Worm (Caenorhabditis elegans) whole organism, L4 larva: Measurements from ENCODE around the gene Y45F10B.8.

Experiments used
- aly-2 ChIP-seq: sonication (generic microtip); optimal IDR thresholded peaks from 2 replicates; lab custom pipeline; 2018; ENCODE audit warnings: missing biosample characterization, missing genetic modification characterization
- egl-27 ChIP-seq: sonication (generic microtip); optimal IDR thresholded peaks from 3 replicates; lab custom pipeline; 2017; ENCODE audit warnings: missing biosample characterization, missing genetic modification reagents, missing genetic modification characterization
- lin-13 ChIP-seq: fragments of 150-350 bp; optimal IDR thresholded peaks from 2 replicates; lab custom pipeline; 2014; ENCODE audit warnings: missing biosample characterization, missing genetic modification reagents, missing genetic modification characterization
- lsy-2 ChIP-seq, 2 experiments: fragments of 150-350 bp in 1 of 2; sonication (generic microtip) in 1 of 2; optimal IDR thresholded peaks; 2 replicates each; lab custom pipeline; 2014 to 2017; ENCODE audit warnings: missing biosample characterization in 2 of 2, missing genetic modification characterization in 2 of 2
- mep-1 ChIP-seq: fragments of 150-350 bp; sonication (generic microtip); optimal IDR thresholded peaks from 3 replicates; lab custom pipeline; 2014; ENCODE audit warnings: missing biosample characterization, missing genetic modification characterization
- mxl-3 ChIP-seq: fragments of 200-800 bp; sonication (Bioruptor generic); optimal IDR thresholded peaks from 2 replicates; lab custom pipeline; 2018; ENCODE audit warnings: mild to moderate bottlenecking, missing genetic modification characterization, missing compliant biosample characterization
- pqm-1 ChIP-seq: sonication (generic microtip); optimal IDR thresholded peaks from 2 replicates; lab custom pipeline; 2017; ENCODE audit warnings: missing biosample characterization, missing genetic modification characterization
- ztf-11 ChIP-seq: fragments of 150-350 bp; optimal IDR thresholded peaks from 2 replicates; lab custom pipeline; 2014; ENCODE audit warnings: missing biosample characterization, missing genetic modification characterization

DNA sequence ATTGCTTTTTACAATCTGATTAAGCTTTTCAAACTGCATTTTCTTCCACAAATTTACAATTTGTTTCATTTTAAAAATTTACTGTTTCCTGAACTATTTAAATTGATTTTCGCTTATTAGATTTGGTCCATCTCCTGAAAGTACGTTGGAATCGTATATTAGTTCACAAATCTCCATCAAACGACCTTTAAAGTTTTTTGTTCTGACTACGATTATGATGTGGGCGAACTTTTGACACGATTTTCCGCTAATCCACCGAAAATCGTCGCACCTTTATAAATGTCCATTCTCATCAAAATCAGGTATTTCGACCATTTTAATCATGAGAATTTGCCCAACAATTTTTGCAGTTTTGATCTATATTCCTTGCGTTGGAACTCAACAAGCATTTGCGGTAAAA, 45.5 kb upstream of the Y45F10B.8 start, which contains the start of gene C08F11.1:
- TF ChIP-seq ztf-11 (tag; lab: Kevin White, UChicago), result no peak
- TF ChIP-seq aly-2 (tag; lab: Kevin White, UChicago), result no peak
- no peak for TF ChIP-seq egl-27 (tag; lab: Kevin White, UChicago)
- TF ChIP-seq lsy-2 (tag; optimal IDR thresholded peaks at IDR 0.05; lab: Kevin White, UChicago), result no peak
- TF ChIP-seq lin-13, result no peak
- TF ChIP-seq pqm-1 (tag; lab: Kevin White, UChicago), result no peak
- TF ChIP-seq mep-1, result no peak
- TF ChIP-seq mxl-3 (GFP tag; lab: Kevin White, UChicago), result no peak
